Worm (Caenorhabditis elegans) whole organism, young adult: ENCODE results near the gene npr-5.

Experiments
- lin-35 ChIP-seq, 3 experiments: fragments of 150-350 bp in 2 of 3; sonication (generic microtip) in 1 of 3; optimal IDR thresholded peaks; 2 replicates each; lab custom pipeline; 2014 to 2018; ENCODE audit warnings: missing biosample characterization in 3 of 3, missing genetic modification characterization in 3 of 3, missing genetic modification reagents in 3 of 3
- lin-40 ChIP-seq: sonication (generic microtip); optimal IDR thresholded peaks from 2 replicates; lab custom pipeline; 2016; ENCODE audit warnings: missing genetic modification characterization, mild to moderate bottlenecking, missing compliant biosample characterization, missing genotype, missing genetic modification reagents
- madf-3 ChIP-seq: fragments of 200-800 bp; sonication (Bioruptor generic); IDR thresholded peaks from 2 replicates; pipeline ENCODE4 v1.3.6; 2022; ENCODE audit warnings: missing genetic modification reagents, missing genetic modification characterization, missing compliant biosample characterization
- mxl-1 ChIP-seq: sonication (generic microtip); optimal IDR thresholded peaks from 2 replicates; lab custom pipeline; 2016; ENCODE audit warnings: missing genetic modification characterization, missing compliant biosample characterization
- snpc-1.1 ChIP-seq: sonication (generic microtip); optimal IDR thresholded peaks from 2 replicates; lab custom pipeline; 2017; ENCODE audit warnings: missing genetic modification characterization, mild to moderate bottlenecking, missing compliant biosample characterization, antibody characterized with exemption, moderate library complexity, missing genotype, missing genetic modification reagents; ENCODE audit not compliant: insufficient read depth
- snpc-1.3 ChIP-seq: sonication (generic microtip); optimal IDR thresholded peaks from 2 replicates; lab custom pipeline; 2017; ENCODE audit warnings: missing genetic modification characterization, mild to moderate bottlenecking, missing compliant biosample characterization, antibody characterized with exemption, moderate library complexity, missing genotype, missing genetic modification reagents; ENCODE audit not compliant: insufficient read depth
- somi-1 ChIP-seq: fragments of 200-800 bp; sonication (Bioruptor generic); optimal IDR thresholded peaks from 2 replicates; lab custom pipeline; 2018; ENCODE audit warnings: mild to moderate bottlenecking, missing genetic modification characterization, missing compliant biosample characterization
- tbp1 ChIP-seq: fragments of 200-800 bp; sonication (Bioruptor generic); optimal IDR thresholded peaks from 2 replicates; lab custom pipeline; 2018; ENCODE audit warnings: mild to moderate bottlenecking, missing genetic modification characterization, missing compliant biosample characterization

- TF ChIP-seq somi-1 (GFP tag; lab: Kevin White, UChicago) (no peak), tbp1 (no peak), lin-35 (GFP tag; optimal IDR thresholded peaks at IDR 0.05; lab: Kevin White, UChicago) (no peak), snpc-1.1 (no peak), lin-40 (tag; lab: Kevin White, UChicago) (no peak), mxl-1 (tag; lab: Kevin White, UChicago) (no peak), madf-3 (GFP tag; lab: Robert Waterston, UW) (no peak), snpc-1.3 (tag; lab: Kevin White, UChicago) (no peak)
Observed at ce11 chrV:268007-268406, 13.5 kb downstream of the npr-5 start, which contains the start of gene lgc-26.
